Fruit fly (Drosophila melanogaster) whole organism, embryonic: Measurements from ENCODE around the gene PGAP2.

Experiments
- Antp ChIP-seq: fragments of 200-800 bp; sonication (Bioruptor generic); optimal IDR thresholded peaks from 3 replicates; lab custom pipeline; 2016; ENCODE audit warnings: missing biosample characterization, missing genetic modification characterization
- CG11085 ChIP-seq: fragments of 200-800 bp; sonication (Bioruptor generic); IDR thresholded peaks from 2 replicates; pipeline ENCODE4 v1.3.6; 2022; ENCODE audit warnings: missing biosample characterization, missing genetic modification characterization
- CG11456 ChIP-seq: fragments of 200-800 bp; sonication (Bioruptor generic); IDR thresholded peaks from 3 replicates; pipeline ENCODE4 v1.3.6; 2022; ENCODE audit warnings: missing biosample characterization, missing genetic modification characterization
- CG11504 ChIP-seq: fragments of 200-800 bp; sonication (Bioruptor generic); optimal IDR thresholded peaks from 3 replicates; lab custom pipeline; 2019; ENCODE audit warnings: missing biosample characterization, mild to moderate bottlenecking, missing genetic modification characterization, moderate library complexity
- CG11723 ChIP-seq: fragments of 200-800 bp; sonication (Bioruptor generic); optimal IDR thresholded peaks from 2 replicates; lab custom pipeline; 2017; ENCODE audit warnings: missing biosample characterization, mild to moderate bottlenecking, missing genetic modification characterization
- CG14710 ChIP-seq: fragments of 200-800 bp; sonication (Bioruptor generic); optimal IDR thresholded peaks from 3 replicates; lab custom pipeline; 2019; ENCODE audit warnings: missing biosample characterization, mild to moderate bottlenecking, missing genetic modification characterization, moderate library complexity
- CG15269 ChIP-seq: fragments of 200-800 bp; sonication (Bioruptor generic); optimal IDR thresholded peaks from 2 replicates; lab custom pipeline; 2018; ENCODE audit warnings: missing biosample characterization, mild to moderate bottlenecking, missing genetic modification characterization, moderate library complexity
- CG17385 ChIP-seq: fragments of 200-800 bp; sonication (Bioruptor generic); optimal IDR thresholded peaks from 3 replicates; lab custom pipeline; 2018; ENCODE audit warnings: missing biosample characterization, mild to moderate bottlenecking, missing genetic modification characterization
- CG18011 ChIP-seq: fragments of 200-800 bp; sonication (Bioruptor generic); optimal IDR thresholded peaks from 2 replicates; lab custom pipeline; 2017; ENCODE audit warnings: missing biosample characterization, missing genetic modification characterization, mild to moderate bottlenecking, moderate library complexity, missing genotype
- CG18619 ChIP-seq: fragments of 200-800 bp; sonication (Bioruptor generic); optimal IDR thresholded peaks from 3 replicates; lab custom pipeline; 2017; ENCODE audit warnings: missing biosample characterization, mild to moderate bottlenecking, missing genetic modification characterization
- CG2712 ChIP-seq: fragments of 200-800 bp; optimal IDR thresholded peaks from 3 replicates; lab custom pipeline; 2019; ENCODE audit warnings: missing biosample characterization, mild to moderate bottlenecking, missing genetic modification characterization, moderate library complexity
- CG32532 ChIP-seq: fragments of 200-800 bp; sonication (Bioruptor generic); IDR thresholded peaks from 2 replicates; pipeline ENCODE4 v1.3.6; 2022; ENCODE audit warnings: missing biosample characterization, missing genetic modification characterization
- CG4404 ChIP-seq: fragments of 200-800 bp; sonication (Bioruptor generic); IDR thresholded peaks from 2 replicates; pipeline ENCODE4 v1.3.6; 2022; ENCODE audit warnings: missing biosample characterization, missing genetic modification characterization
- CG5180 ChIP-seq: fragments of 200-800 bp; sonication (Bioruptor generic); optimal IDR thresholded peaks from 3 replicates; lab custom pipeline; 2017; ENCODE audit warnings: missing biosample characterization, missing genetic modification characterization, mild to moderate bottlenecking, moderate library complexity, missing genetic modification reagents
- CG6254 ChIP-seq: fragments of 200-800 bp; sonication (Bioruptor generic); optimal IDR thresholded peaks from 3 replicates; lab custom pipeline; 2017; ENCODE audit warnings: mild to moderate bottlenecking, missing biosample characterization, missing genetic modification reagents, missing genetic modification characterization
- CG7963 ChIP-seq: fragments of 200-800 bp; sonication (Bioruptor generic); IDR thresholded peaks from 3 replicates; pipeline ENCODE4 v1.3.6; 2022; ENCODE audit warnings: missing biosample characterization, missing genetic modification characterization; ENCODE audit not compliant: partially characterized antibody
- CG8290 ChIP-seq, 3 experiments: fragments of 200-800 bp; sonication (Bioruptor generic); optimal IDR thresholded peaks; 2 replicates each; lab custom pipeline; 2016 to 2019; ENCODE audit warnings: missing biosample characterization in 3 of 3, missing genetic modification characterization in 3 of 3, mild to moderate bottlenecking in 2 of 3, moderate library complexity in 1 of 3
- CG9727 ChIP-seq: fragments of 200-800 bp; sonication (Bioruptor generic); optimal IDR thresholded peaks from 3 replicates; lab custom pipeline; 2017; ENCODE audit warnings: missing biosample characterization, mild to moderate bottlenecking, missing genetic modification characterization
- CG9797 ChIP-seq: fragments of 200-800 bp; sonication (Bioruptor generic); optimal IDR thresholded peaks from 3 replicates; lab custom pipeline; 2018; ENCODE audit warnings: missing biosample characterization, mild to moderate bottlenecking, missing genetic modification characterization
- Dfd ChIP-seq, 2 experiments: fragments of >200 bp; optimal IDR thresholded peaks; 2 replicates each; lab custom pipeline; 2017; ENCODE audit warnings: missing biosample characterization in 2 of 2, missing genetic modification characterization in 2 of 2
- Gsc ChIP-seq: fragments of 200-800 bp; sonication (Bioruptor generic); IDR thresholded peaks from 2 replicates; pipeline ENCODE4 v1.3.6; 2022; ENCODE audit warnings: missing biosample characterization, missing genetic modification characterization
- H15 ChIP-seq: fragments of 200-800 bp; sonication (Bioruptor generic); IDR thresholded peaks from 3 replicates; pipeline ENCODE4 v1.3.6; 2022; ENCODE audit warnings: missing biosample characterization, missing genetic modification characterization
- HLH3B ChIP-seq: fragments of 200-800 bp; sonication (Bioruptor generic); IDR thresholded peaks from 2 replicates; pipeline ENCODE4 v1.3.6; 2022; ENCODE audit warnings: missing biosample characterization, missing genetic modification characterization
- NFAT ChIP-seq: fragments of 200-800 bp; sonication (Bioruptor generic); IDR thresholded peaks from 2 replicates; pipeline ENCODE4 v1.3.6; 2022; ENCODE audit warnings: missing biosample characterization, missing genetic modification characterization
- PHDP ChIP-seq: fragments of 200-800 bp; sonication (Bioruptor generic); optimal IDR thresholded peaks from 3 replicates; lab custom pipeline; 2018; ENCODE audit warnings: missing biosample characterization, mild to moderate bottlenecking, missing genetic modification characterization, moderate library complexity
- Rx ChIP-seq: fragments of 200-800 bp; sonication (Bioruptor generic); IDR thresholded peaks from 2 replicates; pipeline ENCODE4 v1.3.6; 2022; ENCODE audit warnings: missing biosample characterization, missing genetic modification characterization
- Sry-δ ChIP-seq: fragments of 200-800 bp; sonication (Bioruptor generic); optimal IDR thresholded peaks from 2 replicates; lab custom pipeline; 2016; ENCODE audit warnings: missing biosample characterization, missing genetic modification characterization
- TFAM ChIP-seq: fragments of 200-800 bp; sonication (Bioruptor generic); optimal IDR thresholded peaks from 2 replicates; lab custom pipeline; 2017; ENCODE audit warnings: missing biosample characterization, missing genetic modification characterization, inconsistent platforms
- Taf1 ChIP-seq: fragments of 200-800 bp; sonication (Bioruptor generic); IDR thresholded peaks from 2 replicates; pipeline ENCODE4 v1.3.6; 2022; ENCODE audit warnings: missing biosample characterization, missing genetic modification characterization
- al ChIP-seq: fragments of 200-800 bp; sonication (Bioruptor generic); IDR thresholded peaks from 2 replicates; pipeline ENCODE4 v1.3.6; 2022; ENCODE audit warnings: missing biosample characterization, missing genetic modification characterization
- bowl ChIP-seq: fragments of 200-800 bp; sonication (Bioruptor generic); IDR thresholded peaks from 2 replicates; pipeline ENCODE4 v1.3.6; 2022; ENCODE audit warnings: missing biosample characterization, missing genetic modification characterization
- cato ChIP-seq: fragments of 200-800 bp; sonication (Bioruptor generic); optimal IDR thresholded peaks from 2 replicates; lab custom pipeline; 2016; ENCODE audit warnings: missing biosample characterization, missing genetic modification characterization, borderline replicate concordance
- caup ChIP-seq: fragments of 200-800 bp; sonication (Bioruptor generic); optimal IDR thresholded peaks from 3 replicates; lab custom pipeline; 2017; ENCODE audit warnings: missing biosample characterization, mild to moderate bottlenecking, missing genetic modification characterization, moderate library complexity; ENCODE audit not compliant: severe bottlenecking
- cwo ChIP-seq: fragments of 200-800 bp; sonication (Bioruptor generic); optimal IDR thresholded peaks from 3 replicates; lab custom pipeline; 2017; ENCODE audit warnings: missing biosample characterization, missing genetic modification characterization, mild to moderate bottlenecking, moderate library complexity, missing genetic modification reagents
- ems ChIP-seq: fragments of 200-800 bp; sonication (Bioruptor generic); optimal IDR thresholded peaks from 3 replicates; lab custom pipeline; 2016; ENCODE audit warnings: missing biosample characterization, missing genetic modification characterization
- eve ChIP-seq, 2 experiments: fragments of >200 bp; optimal IDR thresholded peaks; 2 replicates each; lab custom pipeline; 2017; ENCODE audit warnings: missing biosample characterization in 2 of 2, missing genetic modification characterization in 2 of 2
- grau ChIP-seq: fragments of 200-800 bp; optimal IDR thresholded peaks from 3 replicates; lab custom pipeline; 2019; ENCODE audit warnings: missing biosample characterization, mild to moderate bottlenecking, missing genetic modification characterization, moderate library complexity
- hth ChIP-seq: fragments of >200 bp; optimal IDR thresholded peaks from 2 replicates; lab custom pipeline; 2017; ENCODE audit warnings: inconsistent platforms
- maf-S ChIP-seq: fragments of 200-800 bp; sonication (Bioruptor generic); optimal IDR thresholded peaks from 2 replicates; lab custom pipeline; 2016; ENCODE audit warnings: missing biosample characterization, missing genetic modification characterization
- nmo ChIP-seq: fragments of 200-800 bp; sonication (Bioruptor generic); optimal IDR thresholded peaks from 2 replicates; lab custom pipeline; 2018; ENCODE audit warnings: missing biosample characterization, mild to moderate bottlenecking, missing genetic modification characterization, moderate library complexity
- psq ChIP-seq: fragments of 200-800 bp; sonication (Bioruptor generic); optimal IDR thresholded peaks from 2 replicates; lab custom pipeline; 2017; ENCODE audit warnings: missing biosample characterization, missing genetic modification characterization
- row ChIP-seq: fragments of 200-800 bp; sonication (Bioruptor generic); IDR thresholded peaks from 3 replicates; pipeline ENCODE4 v1.3.6; 2022; ENCODE audit warnings: missing biosample characterization, missing genetic modification characterization
- schlank ChIP-seq: fragments of 200-800 bp; sonication (Bioruptor generic); optimal IDR thresholded peaks from 2 replicates; lab custom pipeline; 2018; ENCODE audit warnings: missing biosample characterization, mild to moderate bottlenecking, missing genetic modification characterization
- scrt ChIP-seq: fragments of 200-800 bp; sonication (Bioruptor generic); optimal IDR thresholded peaks from 2 replicates; lab custom pipeline; 2018; ENCODE audit warnings: missing biosample characterization, mild to moderate bottlenecking, missing genetic modification characterization, moderate library complexity
- sna ChIP-seq: fragments of 200-800 bp; sonication (Bioruptor generic); IDR thresholded peaks from 2 replicates; pipeline ENCODE4 v1.3.6; 2022; ENCODE audit warnings: missing biosample characterization, missing genetic modification characterization; ENCODE audit not compliant: partially characterized antibody
- tio ChIP-seq: fragments of 200-800 bp; sonication (Bioruptor generic); optimal IDR thresholded peaks from 2 replicates; lab custom pipeline; 2017; ENCODE audit warnings: missing biosample characterization, missing genetic modification characterization, inconsistent platforms
- tna ChIP-seq: fragments of 200-800 bp; sonication (Bioruptor generic); IDR thresholded peaks from 2 replicates; pipeline ENCODE4 v1.3.6; 2022; ENCODE audit warnings: missing biosample characterization, missing genetic modification characterization; ENCODE audit not compliant: partially characterized antibody
- wek ChIP-seq: fragments of 200-800 bp; sonication (Bioruptor generic); optimal IDR thresholded peaks from 3 replicates; lab custom pipeline; 2018; ENCODE audit warnings: missing biosample characterization, mild to moderate bottlenecking, missing genetic modification characterization, moderate library complexity
- yki ChIP-seq: fragments of >200 bp; optimal IDR thresholded peaks from 3 replicates; lab custom pipeline; 2018

PGAP2 gene

DNA sequence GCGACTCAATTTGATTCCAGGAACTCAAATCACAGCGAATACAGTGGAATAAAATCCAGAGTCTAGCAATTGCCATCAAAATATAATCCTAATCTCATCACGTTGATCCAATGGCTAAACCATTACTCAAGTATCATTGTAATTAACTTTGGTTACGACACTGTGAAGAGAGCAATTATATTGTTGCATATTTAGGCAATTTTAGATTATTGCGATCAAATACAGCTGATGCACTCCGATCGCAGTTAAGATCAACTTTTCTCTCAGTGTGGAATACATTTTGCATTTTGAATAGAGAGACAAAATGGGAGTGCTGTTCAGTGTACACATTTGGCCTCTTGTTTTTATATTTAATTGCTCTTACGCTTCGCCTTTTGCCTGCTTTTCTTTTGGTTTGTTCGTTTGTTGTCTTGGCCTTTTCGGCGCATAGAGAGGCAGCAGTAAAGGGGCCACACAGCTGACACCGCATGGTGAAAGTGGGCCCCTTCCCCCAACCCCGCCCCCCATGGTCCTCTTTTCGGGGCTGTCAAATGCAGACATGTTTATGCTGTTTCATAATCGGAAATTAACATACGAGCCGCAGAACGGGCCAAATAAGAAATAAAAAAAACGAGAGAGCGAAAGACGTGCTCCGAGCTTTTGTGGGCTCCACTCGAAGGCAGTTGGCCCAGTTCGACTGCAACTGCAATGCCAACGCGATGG is 27.0 kb upstream of the PGAP2 start (continued):
- TF ChIP-seq tio (GFP tag; lab: Kevin White, UChicago) (peak; percentile 37), CG15269 (tag; lab: Kevin White, UChicago) (peak; percentile 61), CG18011 (GFP tag; lab: Kevin White, UChicago) (no peak), eve (GFP tag; optimal IDR thresholded peaks at IDR 0.05; lab: Kevin White, UChicago) (no peak), wek (peak; percentile 40), CG11504 (tag; lab: Kevin White, UChicago) (peak; percentile 84), schlank (tag; lab: Kevin White, UChicago) (no peak), yki (lab: Kevin White, UChicago) (no peak), CG8290 (GFP tag; optimal IDR thresholded peaks at IDR 0.05; lab: Kevin White, UChicago) (peak; percentile 11), CG8290 (tag; optimal IDR thresholded peaks at IDR 0.05; lab: Kevin White, UChicago) (peak in 1 of 2 experiments; percentile 72), cato (peak; percentile 1), CG18619 (GFP tag; lab: Kevin White, UChicago) (peak; percentile 50), ems (GFP tag; lab: Kevin White, UChicago) (peak; percentile 41), H15 (GFP tag; lab: Robert Waterston, UW) (0 out of 3 replicates have a peak, but pooled peaks have one; percentile 51), CG9797 (GFP tag; lab: Kevin White, UChicago) (no peak), Dfd (GFP tag; optimal IDR thresholded peaks at IDR 0.05; lab: Kevin White, UChicago) (no peak), al (GFP tag; lab: Robert Waterston, UW) (no peak), Antp (GFP tag; lab: Kevin White, UChicago) (peak; percentile 62), Rx (GFP tag; lab: Robert Waterston, UW) (0 out of 2 replicates have a peak, but pooled peaks have one; percentile 24), caup (GFP tag; lab: Kevin White, UChicago) (no peak), CG6254 (GFP tag; lab: Kevin White, UChicago) (peak; percentile 44), CG7963 (no peak), CG11723 (GFP tag; lab: Kevin White, UChicago) (peak; percentile 40), CG17385 (GFP tag; lab: Kevin White, UChicago) (peak; percentile 45), CG5180 (GFP tag; lab: Kevin White, UChicago) (peak; percentile 45), hth (lab: Kevin White, UChicago) (no peak), CG14710 (peak; percentile 44), sna (GFP tag; lab: Robert Waterston, UW) (no peak), CG2712 (tag; lab: Kevin White, UChicago) (peak; percentile 62), nmo (peak; percentile 77), CG9727 (GFP tag; lab: Kevin White, UChicago) (peak; percentile 37), CG4404 (GFP tag; lab: Robert Waterston, UW) (no peak), psq (GFP tag; lab: Kevin White, UChicago) (no peak), Sry-δ (peak; percentile 23), HLH3B (GFP tag; lab: Robert Waterston, UW) (peak; percentile 9; the same call in 1 of the 2 replicates), row (GFP tag; lab: Robert Waterston, UW) (peak; percentile 70), PHDP (tag; lab: Kevin White, UChicago) (peak; percentile 74), Taf1 (GFP tag; lab: Robert Waterston, UW) (no peak), NFAT (GFP tag; lab: Robert Waterston, UW) (0 out of 2 replicates have a peak, but pooled peaks have one; percentile 30), scrt (GFP tag; lab: Kevin White, UChicago) (peak; percentile 39), grau (tag; lab: Kevin White, UChicago) (peak; percentile 62), tna (no peak), Gsc (no peak), CG32532 (no peak), cwo (no peak), TFAM (GFP tag; lab: Kevin White, UChicago) (no peak), CG11456 (no peak), CG11085 (no peak), maf-S (GFP tag; lab: Kevin White, UChicago) (peak; percentile 37), bowl (GFP tag; lab: Robert Waterston, UW) (no peak)
